Fruit fly (Drosophila melanogaster): ENCODE data around the gene Vps13B.

Vps13B gene

dm6 chr3R:29914246-29914645 lies 21.5 kb upstream of the Vps13B start, which contains the start of gene Capa:
Gene Capa, minus strand, starts transcription at chr3R:29914346.
- TF ChIP-seq CG11504 (tag; optimal IDR thresholded peaks at IDR 0.05), result peak; percentile 80
- no peak for TF ChIP-seq Deaf1 (tag; optimal IDR thresholded peaks at IDR 0.05)
- TF ChIP-seq trh (GFP tag; optimal IDR thresholded peaks at IDR 0.05), result no peak

dm6 chr3R:29920189-29920588 lies 15.6 kb upstream of the Vps13B start, which contains the start of gene trp:
Gene trp, minus strand, starts transcription at chr3R:29920289.
- TF ChIP-seq mld (GFP tag; IDR thresholded peaks at IDR 0.05; ENCODE audit: partially characterized antibody) (no peak), CG11093 (GFP tag; IDR thresholded peaks at IDR 0.05) (no peak), maf-S (GFP tag; optimal IDR thresholded peaks at IDR 0.05) (no peak), tx (GFP tag; optimal IDR thresholded peaks at IDR 0.05) (no peak), CoRest (tag; optimal IDR thresholded peaks at IDR 0.05) (no peak), ro (GFP tag; IDR thresholded peaks at IDR 0.05) (no peak), Ets97D (GFP tag; optimal IDR thresholded peaks at IDR 0.05) (no peak)

DNA sequence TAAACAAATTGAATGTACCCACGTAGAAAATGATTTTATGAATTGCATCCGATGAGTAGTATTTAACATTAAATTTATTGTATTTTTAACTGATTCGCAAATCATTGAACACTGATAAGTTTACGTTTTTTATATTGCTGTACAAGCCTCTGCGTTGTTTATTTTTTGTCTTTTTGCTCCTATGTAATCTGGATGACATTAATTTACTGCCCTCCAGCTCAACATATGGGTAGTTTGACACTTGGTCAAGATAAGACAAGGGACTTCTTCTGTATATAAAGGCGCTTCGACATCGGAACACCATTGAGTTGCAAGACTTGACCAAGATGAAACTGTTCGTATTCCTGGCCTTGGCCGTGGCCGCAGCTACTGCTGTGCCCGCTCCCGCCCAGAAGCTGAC lies 13.9 kb upstream of the Vps13B start, which contains the start of gene Jon99Ciii:
Jon99Ciii (plus strand) TSS at position 301 of the 400 bp plus-strand sequence.
- TF ChIP-seq exex (tag; optimal IDR thresholded peaks at IDR 0.05), result peak; percentile 45

DNA sequence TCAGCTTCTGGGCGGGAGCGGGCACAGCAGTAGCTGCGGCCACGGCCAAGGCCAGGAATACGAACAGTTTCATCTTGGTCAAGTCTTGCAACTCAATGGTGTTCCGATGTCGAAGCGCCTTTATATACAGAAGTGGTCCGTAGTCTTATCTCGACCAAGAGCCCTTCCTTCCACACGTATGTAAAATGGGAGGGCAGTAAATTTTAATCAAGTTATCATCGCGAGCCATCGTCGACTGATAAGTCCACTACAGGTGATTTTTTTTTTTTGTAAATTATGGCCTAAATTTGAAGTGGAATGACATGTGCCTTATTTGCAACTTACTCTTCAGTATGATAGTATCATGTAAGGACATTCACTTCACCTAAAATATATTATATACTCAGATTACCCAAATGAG lies 11.3 kb upstream of the Vps13B start, which contains the start of gene Jon99Cii:
Jon99Cii (minus strand) TSS at position 101 of the 400 bp plus-strand sequence.
- 0 out of 3 replicates have a peak, but pooled peaks have one; percentile 20 for TF ChIP-seq CG14860 (GFP tag; IDR thresholded peaks at IDR 0.05; ENCODE audit: partially characterized antibody)
- TF ChIP-seq C15 (GFP tag; IDR thresholded peaks at IDR 0.05), result peak; percentile 41; the same call in 1 of the 3 replicates
- TF ChIP-seq exex (tag; optimal IDR thresholded peaks at IDR 0.05), result peak; percentile 28

- TF ChIP-seq sug (tag; optimal IDR thresholded peaks at IDR 0.05) (peak; percentile 66), exex (tag; optimal IDR thresholded peaks at IDR 0.05) (peak; percentile 45), CG3407 (GFP tag; optimal IDR thresholded peaks at IDR 0.05) (no peak)
Measured at dm6 chr3R:29926089-29926488, 9.7 kb upstream of the Vps13B start, which contains the start of gene Jon99Ci. Gene Jon99Ci, minus strand, starts transcription at chr3R:29926189.

DNA sequence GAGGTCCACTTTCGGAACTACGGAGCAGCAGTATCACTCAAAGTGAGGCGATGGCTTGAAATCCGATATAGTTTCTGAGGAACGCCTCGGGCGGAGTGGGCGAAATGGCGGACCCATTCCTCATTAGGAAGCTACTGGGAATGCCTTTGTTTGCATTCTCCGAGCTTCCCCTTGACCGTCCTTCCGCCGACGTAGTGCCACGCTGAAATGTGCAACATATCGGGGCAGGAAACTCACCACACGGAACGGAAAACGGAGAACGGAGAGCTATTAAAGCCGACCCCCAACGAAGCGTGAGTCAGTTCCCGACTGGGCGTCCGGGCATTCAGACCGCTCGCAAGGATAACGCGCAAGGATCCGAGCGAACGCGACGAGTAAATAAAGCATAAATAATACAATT lies 8.8 kb upstream of the Vps13B start, which contains the start of gene CG15522:
CG15522 (plus strand) TSS at position 301 of the 400 bp plus-strand sequence.
- TF ChIP-seq Nf-YC (tag; optimal IDR thresholded peaks at IDR 0.05) (no peak), Elba2 (GFP tag; optimal IDR thresholded peaks at IDR 0.05) (no peak), gce (GFP tag; IDR thresholded peaks at IDR 0.05) (no peak), CG14860 (GFP tag; IDR thresholded peaks at IDR 0.05; ENCODE audit: partially characterized antibody) (no peak), CG5180 (GFP tag; optimal IDR thresholded peaks at IDR 0.05) (no peak), insv (GFP tag; optimal IDR thresholded peaks at IDR 0.05) (no peak), Abd-B (GFP tag; optimal IDR thresholded peaks at IDR 0.05) (no peak), CG14667 (GFP tag; IDR thresholded peaks at IDR 0.05) (no peak), cad (GFP tag; optimal IDR thresholded peaks at IDR 0.05) (no peak), CG42726 (GFP tag; IDR thresholded peaks at IDR 0.05; ENCODE audit: partially characterized antibody) (no peak), Mes4 (GFP tag; optimal IDR thresholded peaks at IDR 0.05) (no peak), MBD-R2 (GFP tag; IDR thresholded peaks at IDR 0.05) (no peak), CG10267 (tag; optimal IDR thresholded peaks at IDR 0.05) (no peak), CG33557 (GFP tag; optimal IDR thresholded peaks at IDR 0.05) (no peak), CG6791 (GFP tag; IDR thresholded peaks at IDR 0.05; ENCODE audit: partially characterized antibody) (no peak), CG12236 (GFP tag; optimal IDR thresholded peaks at IDR 0.05) (no peak), CG1024 (GFP tag; IDR thresholded peaks at IDR 0.05) (no peak), CG8478 (optimal IDR thresholded peaks at IDR 0.05) (no peak), CG4360 (GFP tag; IDR thresholded peaks at IDR 0.05) (no peak)

Measured in whole organism, embryonic.